Worm (Caenorhabditis elegans): ENCODE data around the gene F56C3.9.
"Not testable (repeated sequence)": the region's sequence is repeated elsewhere in the genome, so short reads cannot be mapped to it uniquely, and the experiment has no call there.

The F56C3.9 gene

DNA sequence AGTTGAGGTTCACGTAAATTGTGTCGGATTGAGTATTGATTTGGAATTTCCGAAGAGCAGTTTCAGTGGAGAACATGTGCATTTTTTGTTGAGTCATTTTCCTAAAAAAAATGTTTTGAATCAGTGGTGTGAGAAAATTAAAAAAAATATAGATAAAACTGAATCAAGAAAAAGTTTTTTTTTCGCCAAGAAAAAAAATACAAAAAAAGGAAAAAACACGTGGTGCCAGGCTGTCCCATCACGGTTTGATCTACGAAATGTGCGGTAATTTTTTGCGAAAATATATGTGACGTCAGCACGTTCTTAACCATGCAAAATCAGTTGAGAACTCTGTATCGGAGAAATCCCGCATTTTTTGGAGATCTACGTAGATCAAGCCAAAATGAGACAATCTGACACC is at the start of gene F56C3.9:
Gene F56C3.9, minus strand, starts transcription at position 101 of the 400 bp plus-strand sequence.
- no peak for TF ChIP-seq sdc-2 (tag; optimal IDR thresholded peaks at IDR 0.05)
- no peak for TF ChIP-seq tbx-2 (tag; optimal IDR thresholded peaks at IDR 0.05)
- TF ChIP-seq ceh-30 (tag; optimal IDR thresholded peaks at IDR 0.05), result no peak
- TF ChIP-seq ttx-3 (tag; optimal IDR thresholded peaks at IDR 0.05), result no peak
- no peak for TF ChIP-seq F13H6.1 (tag; optimal IDR thresholded peaks at IDR 0.05)

DNA sequence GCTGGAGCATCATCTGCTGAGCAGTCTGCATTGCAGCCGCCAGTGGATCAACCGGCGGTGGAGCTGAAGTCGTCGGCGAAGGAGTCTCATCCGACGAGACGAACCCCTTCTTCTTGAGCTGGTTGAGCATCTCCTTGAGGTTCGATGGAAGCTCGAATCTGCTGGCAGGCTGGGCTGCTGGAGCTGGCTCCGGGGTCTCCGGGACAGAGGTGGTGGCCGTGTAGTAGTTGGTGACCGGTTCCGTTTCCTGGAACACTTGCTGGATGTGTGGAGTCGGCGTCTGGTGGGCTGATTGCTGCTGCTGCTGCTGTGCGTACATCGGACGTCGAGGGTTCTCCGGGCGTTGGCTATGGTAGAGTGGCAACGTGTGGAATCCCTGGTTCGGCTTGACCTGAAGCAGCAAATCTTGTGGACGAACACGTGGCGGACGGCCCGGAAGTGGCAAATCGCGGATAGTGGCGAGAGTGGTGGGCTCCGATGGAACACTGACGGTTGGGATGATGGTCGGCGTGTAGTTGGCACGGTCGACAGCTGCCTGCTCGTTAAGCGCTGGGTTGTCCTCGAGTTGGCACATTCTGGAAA is 47.9 kb upstream of the F56C3.9 start:
- TF ChIP-seq ceh-30 (tag; optimal IDR thresholded peaks at IDR 0.05), result no peak
- peak; percentile 41 for TF ChIP-seq elt-4 (tag; optimal IDR thresholded peaks at IDR 0.05)

DNA sequence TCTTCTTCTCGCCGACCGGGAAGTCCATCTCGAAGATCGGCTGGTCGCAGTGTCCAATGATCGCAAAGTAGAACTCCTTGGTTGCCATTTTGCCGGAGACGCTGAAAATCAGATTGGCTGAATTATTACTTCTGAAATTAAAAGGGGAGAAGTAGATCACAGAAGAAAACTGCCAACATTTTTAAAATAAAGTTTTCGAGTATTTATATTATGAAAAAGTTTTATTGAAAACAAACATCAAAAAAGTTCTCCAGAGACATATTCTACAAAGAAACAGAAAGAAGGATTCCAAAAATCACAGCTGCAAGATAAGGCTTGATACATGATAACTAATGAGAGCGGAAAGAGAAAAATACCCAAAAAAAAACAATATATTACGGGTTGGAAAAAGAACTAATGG is 46.4 kb upstream of the F56C3.9 start, which contains the start of gene sedl-1:
Gene sedl-1, minus strand, starts transcription at position 101 of the 400 bp plus-strand sequence.
- TF ChIP-seq pros-1 (tag; optimal IDR thresholded peaks at IDR 0.05), result no peak
- no peak for TF ChIP-seq tbx-7 (tag; optimal IDR thresholded peaks at IDR 0.05)
- TF ChIP-seq madf-2 (tag; optimal IDR thresholded peaks at IDR 0.05), result no peak
- TF ChIP-seq nhr-232 (tag; optimal IDR thresholded peaks at IDR 0.05), result no peak

DNA sequence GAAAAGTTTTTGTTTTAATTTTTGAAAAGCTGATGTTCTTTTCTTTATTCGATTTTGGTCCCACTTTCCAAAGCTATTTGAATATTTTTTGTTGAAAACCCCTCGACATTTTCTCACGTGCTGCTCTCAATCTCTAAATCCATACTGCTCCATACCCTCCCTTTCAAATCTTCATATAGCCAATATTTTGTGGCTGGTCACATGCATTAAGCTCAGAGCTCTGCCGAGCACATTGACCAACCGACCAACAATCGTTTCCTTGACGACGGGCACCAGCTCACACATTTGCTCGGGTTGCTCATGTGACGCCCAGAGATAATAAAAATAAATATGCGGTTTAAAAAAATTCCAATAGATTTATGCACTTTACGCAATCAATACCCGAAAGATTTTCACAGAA is 45.1 kb upstream of the F56C3.9 start:
- TF ChIP-seq sdc-2 (tag; optimal IDR thresholded peaks at IDR 0.05) (peak; percentile 96), nfya-1 (tag; optimal IDR thresholded peaks at IDR 0.05) (peak; percentile 5), unc-3 (GFP tag; conservative IDR thresholded peaks at IDR 0.05) (no peak), unc-3 (tag; optimal IDR thresholded peaks at IDR 0.05) (no peak), gmeb-2 (tag; optimal IDR thresholded peaks at IDR 0.05) (no peak)

DNA sequence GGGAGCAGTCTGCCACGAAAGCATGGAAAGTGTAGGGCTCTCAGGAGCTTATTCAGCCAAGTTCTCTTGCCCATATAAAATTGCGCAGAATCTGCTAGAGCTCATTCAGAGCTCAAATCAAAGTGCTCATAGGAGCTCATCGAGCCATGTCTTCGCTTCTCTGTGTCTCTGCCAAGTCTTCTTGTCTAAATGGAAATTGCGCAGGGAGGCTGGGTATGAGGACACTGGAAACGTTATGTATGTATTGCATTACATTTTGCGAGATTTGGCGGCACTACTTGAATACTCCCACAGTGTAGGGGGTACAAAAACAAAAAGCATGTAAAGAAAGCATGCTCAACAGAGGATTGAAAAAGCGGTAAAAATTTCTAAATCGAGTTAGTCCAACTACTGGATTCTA is 43.3 kb upstream of the F56C3.9 start:
- TF ChIP-seq ceh-2 (tag; optimal IDR thresholded peaks at IDR 0.05) (no peak), hlh-30 (tag; optimal IDR thresholded peaks at IDR 0.05; ENCODE audit: insufficient read depth) (no peak), sdc-2 (tag; optimal IDR thresholded peaks at IDR 0.05) (peak; percentile 97), ama-1 (optimal IDR thresholded peaks at IDR 0.05) (no peak), ttx-3 (tag; optimal IDR thresholded peaks at IDR 0.05) (no peak), nfya-1 (tag; optimal IDR thresholded peaks at IDR 0.05) (peak; percentile 27), pax-1 (tag; optimal IDR thresholded peaks at IDR 0.05) (no peak), unc-42 (tag; optimal IDR thresholded peaks at IDR 0.05) (peak; percentile 8), ceh-22 (tag; optimal IDR thresholded peaks at IDR 0.05) (no peak), mec-3 (tag; optimal IDR thresholded peaks at IDR 0.05; ENCODE audit: borderline replicate concordance) (no peak), pqm-1 (tag; optimal IDR thresholded peaks at IDR 0.05) (no peak)

DNA sequence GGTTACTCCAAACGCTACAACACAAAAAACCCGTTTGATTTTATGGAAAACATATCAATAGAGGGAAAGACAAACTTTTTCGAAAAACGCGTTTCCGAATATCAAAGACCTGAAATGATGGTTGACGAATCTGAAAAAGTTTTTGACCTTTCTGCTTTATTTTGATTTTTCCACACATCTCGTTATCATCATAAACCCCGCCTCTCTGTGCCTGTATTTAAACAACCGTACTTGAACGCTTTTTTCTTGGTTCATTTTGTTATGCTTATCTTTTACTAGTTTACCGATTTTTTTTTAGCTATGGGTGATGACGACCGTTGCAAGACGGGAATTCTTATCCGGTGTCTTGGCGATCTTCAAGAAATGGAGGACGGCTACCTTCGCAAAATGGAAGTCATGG is 36.9 kb upstream of the F56C3.9 start, which contains the start of gene F19G12.1:
Gene F19G12.1, plus strand, starts transcription at position 301 of the 400 bp plus-strand sequence.
- TF ChIP-seq C38D4.7 (GFP tag; optimal IDR thresholded peaks at IDR 0.05); hlh-8 (tag; optimal IDR thresholded peaks at IDR 0.05); ztf-16 (tag; optimal IDR thresholded peaks at IDR 0.05): not testable (repeated sequence)

DNA sequence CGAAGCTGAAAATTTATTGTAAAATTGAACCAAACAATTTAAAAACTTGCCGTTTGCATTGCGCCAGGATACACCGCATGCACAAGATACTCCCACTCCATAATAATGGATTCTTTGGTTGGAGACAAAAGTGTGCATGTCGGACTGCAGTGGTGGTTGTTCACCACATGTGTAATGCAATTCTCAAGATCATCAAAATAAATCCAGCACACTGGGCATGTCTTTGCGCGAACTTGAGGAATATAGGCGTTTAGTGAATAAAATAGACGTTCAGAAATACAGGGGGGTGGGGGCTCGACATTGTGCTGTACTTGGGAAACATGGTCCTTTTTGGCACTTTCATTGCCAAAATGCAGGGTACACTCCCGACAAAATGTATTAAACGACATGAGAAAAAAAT is 32.6 kb upstream of the F56C3.9 start, which contains the start of gene F19G12.11:
Gene F19G12.11, minus strand, starts transcription at position 101 of the 400 bp plus-strand sequence.
- TF ChIP-seq syd-9 (tag; optimal IDR thresholded peaks at IDR 0.05), result no peak
- TF ChIP-seq ceh-6 (GFP tag; optimal IDR thresholded peaks at IDR 0.05), result no peak
- TF ChIP-seq pax-1 (tag; optimal IDR thresholded peaks at IDR 0.05), result no peak
- no peak for TF ChIP-seq C08G9.2 (tag; optimal IDR thresholded peaks at IDR 0.05)
- no peak for TF ChIP-seq ttx-3 (tag; optimal IDR thresholded peaks at IDR 0.05)
- TF ChIP-seq ceh-30 (tag; optimal IDR thresholded peaks at IDR 0.05), result no peak
- TF ChIP-seq hlh-8 (tag; optimal IDR thresholded peaks at IDR 0.05), result no peak
- no peak for TF ChIP-seq ama-1 (optimal IDR thresholded peaks at IDR 0.05)
- no peak for TF ChIP-seq K09A11.1 (tag; optimal IDR thresholded peaks at IDR 0.05; ENCODE audit: insufficient read depth)
- TF ChIP-seq F13H6.1 (tag; optimal IDR thresholded peaks at IDR 0.05), result no peak
- no peak for TF ChIP-seq Y22D7AL.16 (tag; optimal IDR thresholded peaks at IDR 0.05)
- no peak for TF ChIP-seq ceh-31 (tag; optimal IDR thresholded peaks at IDR 0.05)
- no peak for TF ChIP-seq ceh-19 (GFP tag; optimal IDR thresholded peaks at IDR 0.05)
- no peak for TF ChIP-seq ceh-22 (tag; optimal IDR thresholded peaks at IDR 0.05)
- no peak for TF ChIP-seq unc-3 (GFP tag; conservative IDR thresholded peaks at IDR 0.05)
- TF ChIP-seq unc-3 (tag; optimal IDR thresholded peaks at IDR 0.05), result no peak
- TF ChIP-seq rnt-1 (tag; optimal IDR thresholded peaks at IDR 0.05), result no peak
